Worm (Caenorhabditis elegans): ENCODE results near the gene F32G8.2.

The F32G8.2 gene

DNA sequence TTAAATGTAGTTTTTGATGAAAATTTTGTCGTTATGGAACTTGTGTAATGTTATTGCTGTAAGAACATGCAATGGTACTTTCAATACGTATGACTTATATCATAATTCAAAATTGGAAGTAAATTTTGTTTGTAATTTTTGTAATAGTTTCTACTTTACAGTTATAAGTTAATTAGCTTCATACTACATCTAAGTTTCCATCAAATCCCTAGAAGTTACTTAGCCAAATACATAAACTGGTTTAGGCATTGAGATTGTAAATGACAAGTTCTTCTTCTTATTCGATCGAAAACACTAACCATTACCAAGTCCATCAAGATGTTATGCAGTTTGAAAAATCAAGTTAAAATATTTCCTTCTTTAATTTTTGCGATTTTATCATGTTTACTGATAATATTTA lies at the start of gene F32G8.2:
Gene F32G8.2, plus strand, starts transcription at position 301 of the 400 bp plus-strand sequence.
- TF ChIP-seq vab-7 (GFP tag; IDR thresholded peaks at IDR 0.05) (no peak), fkh-10 (GFP tag; optimal IDR thresholded peaks at IDR 0.05) (no peak), ces-1 (GFP tag; optimal IDR thresholded peaks at IDR 0.05) (no peak), Y75B8A.6 (GFP tag; IDR thresholded peaks at IDR 0.05) (no peak), lin-38 (GFP tag; IDR thresholded peaks at IDR 0.05) (no peak), nhr-76 (tag; optimal IDR thresholded peaks at IDR 0.05) (no peak), F44E2.7 (GFP tag; IDR thresholded peaks at IDR 0.05) (no peak), nhr-48 (tag; optimal IDR thresholded peaks at IDR 0.05) (no peak), madf-5 (GFP tag; IDR thresholded peaks at IDR 0.05) (no peak), D1046.2 (GFP tag; IDR thresholded peaks at IDR 0.05) (no peak), ceh-32 (tag; optimal IDR thresholded peaks at IDR 0.05; ENCODE audit: poor library complexity) (no peak), duxl-1 (tag; optimal IDR thresholded peaks at IDR 0.05; ENCODE audit: poor library complexity) (no peak)

DNA sequence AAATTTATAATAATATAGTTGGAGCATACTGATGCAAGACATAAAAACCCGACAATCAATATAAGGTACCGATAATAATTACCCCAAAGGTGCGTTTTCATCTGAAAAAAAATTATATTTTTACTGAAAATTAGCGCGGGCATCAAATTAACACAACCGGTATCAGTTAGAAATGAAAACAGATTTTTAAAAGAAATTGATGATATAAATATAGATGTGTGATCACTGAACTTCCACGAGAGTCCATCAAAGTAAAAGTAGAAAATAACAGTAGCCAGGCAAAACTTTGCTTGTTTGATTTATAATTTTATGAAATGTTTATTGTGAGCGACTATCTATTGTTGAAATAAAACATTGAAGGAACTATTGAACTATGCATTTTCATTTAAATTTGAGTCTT lies 48.5 kb upstream of the F32G8.2 start, which contains the start of gene C35A5.3:
Gene C35A5.3, minus strand, starts transcription at position 101 of the 400 bp plus-strand sequence.
- TF ChIP-seq skn-1 (tag; optimal IDR thresholded peaks at IDR 0.05) = no peak
- no peak for TF ChIP-seq dmd-6 (GFP tag; IDR thresholded peaks at IDR 0.05)
- no peak for TF ChIP-seq fos-1 (tag; optimal IDR thresholded peaks at IDR 0.05)
- no peak for TF ChIP-seq hmg-1.1 (GFP tag; IDR thresholded peaks at IDR 0.05)
- no peak for TF ChIP-seq ctbp-1 (GFP tag; IDR thresholded peaks at IDR 0.05)
- no peak for TF ChIP-seq rbr-2 (tag; optimal IDR thresholded peaks at IDR 0.05)
- TF ChIP-seq ceh-82 (tag; optimal IDR thresholded peaks at IDR 0.05) = no peak
- no peak for TF ChIP-seq mes-2 (tag; optimal IDR thresholded peaks at IDR 0.05; ENCODE audit: poor library complexity, severe bottlenecking)
- no peak for TF ChIP-seq egl-27 (tag; optimal IDR thresholded peaks at IDR 0.05)

DNA sequence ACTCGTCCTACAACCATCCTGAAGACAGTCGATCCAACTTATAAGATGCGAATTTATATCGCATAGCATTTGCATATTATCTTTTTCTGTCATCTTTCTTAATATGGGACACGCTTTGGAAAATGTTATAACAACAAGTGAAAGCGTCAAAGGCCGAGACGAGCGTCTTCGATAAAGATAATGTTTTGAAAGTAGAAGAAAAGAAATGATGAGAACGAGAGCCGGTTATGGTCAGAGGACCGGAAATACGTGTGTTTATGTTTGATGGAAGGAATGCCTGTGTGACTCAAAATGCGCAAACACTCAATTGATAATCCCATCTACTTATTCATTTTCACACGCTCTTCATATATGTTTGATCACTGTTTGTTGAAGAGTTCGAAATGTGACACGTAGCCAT lies 46.8 kb upstream of the F32G8.2 start, which contains the start of gene C35A5.11:
Gene C35A5.11, minus strand, starts transcription at position 101 of the 400 bp plus-strand sequence.
- TF ChIP-seq zag-1 (tag; optimal IDR thresholded peaks at IDR 0.05) (no peak), mdt-29 (GFP tag; IDR thresholded peaks at IDR 0.05) (no peak), unc-62 (GFP tag; optimal IDR thresholded peaks at IDR 0.05 in 1 of 2) (peak in 1 of 2 experiments; percentile 20), unc-62 (tag; optimal IDR thresholded peaks at IDR 0.05) (no peak), tra-1 (GFP tag; IDR thresholded peaks at IDR 0.05) (no peak), nhr-237 (tag; optimal IDR thresholded peaks at IDR 0.05) (no peak)

DNA sequence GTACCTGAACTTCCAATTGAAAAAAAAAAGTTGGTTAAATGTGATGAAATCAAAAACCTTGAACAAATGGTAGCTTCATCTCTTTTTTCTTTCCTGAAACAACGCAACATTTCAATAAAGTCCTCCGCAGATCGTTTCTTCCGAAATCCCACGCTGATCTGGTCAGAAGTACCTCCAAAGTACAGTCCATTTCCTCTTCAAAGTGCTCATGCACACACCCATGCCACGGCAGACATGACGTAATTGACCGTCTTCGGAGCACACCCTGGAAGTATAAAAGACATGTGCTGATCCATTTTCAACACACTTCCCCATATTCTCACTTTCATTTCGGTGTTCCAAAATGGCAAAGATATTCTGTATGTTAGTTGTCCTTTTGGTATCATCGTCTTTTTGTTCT lies 45.9 kb upstream of the F32G8.2 start, which contains the start of gene C35A5.10:
Gene C35A5.10, plus strand, starts transcription at position 301 of the 400 bp plus-strand sequence.
- TF ChIP-seq cey-2 (tag; optimal IDR thresholded peaks at IDR 0.05; ENCODE audit: borderline replicate concordance, insufficient read depth) (no peak), zfp-2 (tag; optimal IDR thresholded peaks at IDR 0.05) (no peak), lin-38 (GFP tag; IDR thresholded peaks at IDR 0.05) (no peak), zip-2 (tag; optimal IDR thresholded peaks at IDR 0.05) (no peak), duxl-1 (tag; optimal IDR thresholded peaks at IDR 0.05; ENCODE audit: poor library complexity) (no peak), Y48G9A.11 (GFP tag; IDR thresholded peaks at IDR 0.05) (no peak), ceh-20 (GFP tag; IDR thresholded peaks at IDR 0.05) (no peak), lir-3 (tag; optimal IDR thresholded peaks at IDR 0.05) (no peak)

DNA sequence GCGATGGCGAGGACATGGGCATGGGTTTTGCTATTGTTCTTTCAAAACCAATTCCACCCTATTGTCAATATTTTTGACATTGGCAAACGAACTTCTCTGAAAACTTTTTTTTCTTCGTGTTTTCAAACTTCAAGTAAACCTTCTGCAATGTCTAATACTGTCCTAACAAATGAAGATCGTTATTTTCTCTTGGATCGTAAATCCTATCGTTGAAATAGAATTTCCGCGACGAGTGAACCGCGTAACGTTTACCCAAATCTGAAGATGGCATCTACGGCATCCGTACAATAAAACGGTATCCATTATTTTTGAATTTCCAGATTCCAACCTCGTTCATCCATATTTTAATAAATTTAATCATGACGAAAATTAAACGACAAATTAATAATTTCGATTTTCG lies 44.3 kb upstream of the F32G8.2 start, which contains the start of gene C35A5.5:
Gene C35A5.5, plus strand, starts transcription at position 301 of the 400 bp plus-strand sequence.
- no peak for TF ChIP-seq nhr-11 (tag; optimal IDR thresholded peaks at IDR 0.05)
- no peak for TF ChIP-seq nhr-48 (tag; optimal IDR thresholded peaks at IDR 0.05)
- no peak for TF ChIP-seq Y105C5A.15 (GFP tag; IDR thresholded peaks at IDR 0.05)
- no peak for TF ChIP-seq Y5F2A.4 (GFP tag; optimal IDR thresholded peaks at IDR 0.05)
- no peak for TF ChIP-seq zfp-3 (GFP tag; conservative IDR thresholded peaks at IDR 0.05)
- TF ChIP-seq T20F7.1 (GFP tag; optimal IDR thresholded peaks at IDR 0.05) = no peak
- no peak for TF ChIP-seq hlh-30 (tag; optimal IDR thresholded peaks at IDR 0.05; ENCODE audit: insufficient read depth)
- TF ChIP-seq aha-1 (tag) = no peak
- no peak for TF ChIP-seq fkh-10 (GFP tag; optimal IDR thresholded peaks at IDR 0.05)
- no peak for TF ChIP-seq lim-7 (GFP tag; IDR thresholded peaks at IDR 0.05)
- TF ChIP-seq pqm-1 (tag; optimal IDR thresholded peaks at IDR 0.05) = no peak
